Fruit fly (Drosophila melanogaster) whole organism, embryonic: ENCODE data around the gene Etl1.

Experiments
- Antp ChIP-seq: fragments of 200-800 bp; sonication (Bioruptor generic); optimal IDR thresholded peaks from 3 replicates; lab custom pipeline; 2016; ENCODE audit warnings: missing biosample characterization, missing genetic modification characterization
- Atf-2 ChIP-seq: fragments of 200-800 bp; sonication (Bioruptor generic); optimal IDR thresholded peaks from 2 replicates; lab custom pipeline; 2016; ENCODE audit warnings: missing biosample characterization, missing genetic modification characterization
- B-H2 ChIP-seq: fragments of 200-800 bp; sonication (Bioruptor generic); optimal IDR thresholded peaks from 2 replicates; lab custom pipeline; 2018; ENCODE audit warnings: missing biosample characterization, mild to moderate bottlenecking, missing genetic modification characterization
- Blimp-1 ChIP-seq: fragments of 200-800 bp; sonication (Bioruptor generic); optimal IDR thresholded peaks from 3 replicates; lab custom pipeline; 2018; ENCODE audit warnings: missing biosample characterization, missing genetic modification characterization, mild to moderate bottlenecking, moderate library complexity, missing genetic modification reagents
- CG11085 ChIP-seq: fragments of 200-800 bp; sonication (Bioruptor generic); IDR thresholded peaks from 2 replicates; pipeline ENCODE4 v1.3.6; 2022; ENCODE audit warnings: missing biosample characterization, missing genetic modification characterization
- CG11093 ChIP-seq: fragments of 200-800 bp; sonication (Bioruptor generic); IDR thresholded peaks from 3 replicates; pipeline ENCODE4 v1.3.6; 2022; ENCODE audit warnings: missing biosample characterization, missing genetic modification characterization
- CG11398 ChIP-seq: fragments of 200-800 bp; sonication (Bioruptor generic); optimal IDR thresholded peaks from 2 replicates; lab custom pipeline; 2016; ENCODE audit warnings: missing biosample characterization, missing genetic modification characterization
- CG11504 ChIP-seq: fragments of 200-800 bp; sonication (Bioruptor generic); optimal IDR thresholded peaks from 3 replicates; lab custom pipeline; 2019; ENCODE audit warnings: missing biosample characterization, mild to moderate bottlenecking, missing genetic modification characterization, moderate library complexity
- CG11695 ChIP-seq: fragments of 200-800 bp; sonication (Bioruptor generic); IDR thresholded peaks from 3 replicates; pipeline ENCODE4 v1.3.6; 2022; ENCODE audit warnings: missing biosample characterization, missing genetic modification characterization
- CG16779 ChIP-seq: fragments of 200-800 bp; sonication (Bioruptor generic); IDR thresholded peaks from 2 replicates; pipeline ENCODE4 v1.3.6; 2022; ENCODE audit warnings: missing biosample characterization, missing genetic modification characterization
- CG16863 ChIP-seq: fragments of 200-800 bp; sonication (Bioruptor generic); optimal IDR thresholded peaks from 3 replicates; lab custom pipeline; 2016; ENCODE audit warnings: missing biosample characterization, missing genetic modification characterization
- CG17186 ChIP-seq: fragments of 200-800 bp; sonication (Bioruptor generic); optimal IDR thresholded peaks from 3 replicates; lab custom pipeline; 2017; ENCODE audit warnings: missing biosample characterization, missing genetic modification reagents, missing genetic modification characterization
- CG1792 ChIP-seq: fragments of 200-800 bp; sonication (Bioruptor generic); optimal IDR thresholded peaks from 2 replicates; lab custom pipeline; 2016; ENCODE audit warnings: missing biosample characterization, missing genetic modification characterization
- CG18011 ChIP-seq: fragments of 200-800 bp; sonication (Bioruptor generic); optimal IDR thresholded peaks from 2 replicates; lab custom pipeline; 2017; ENCODE audit warnings: missing biosample characterization, missing genetic modification characterization, mild to moderate bottlenecking, moderate library complexity, missing genotype
- CG2712 ChIP-seq: fragments of 200-800 bp; optimal IDR thresholded peaks from 3 replicates; lab custom pipeline; 2019; ENCODE audit warnings: missing biosample characterization, mild to moderate bottlenecking, missing genetic modification characterization, moderate library complexity
- CG31365 ChIP-seq: fragments of 200-800 bp; sonication (Bioruptor generic); optimal IDR thresholded peaks from 2 replicates; lab custom pipeline; 2018; ENCODE audit warnings: missing biosample characterization, mild to moderate bottlenecking, missing genetic modification characterization
- CG32767 ChIP-seq: fragments of 200-800 bp; sonication (Bioruptor generic); IDR thresholded peaks from 2 replicates; pipeline ENCODE4 v1.3.6; 2022; ENCODE audit warnings: missing biosample characterization, missing genetic modification characterization
- CG4424 ChIP-seq: fragments of 200-800 bp; sonication (Bioruptor generic); optimal IDR thresholded peaks from 3 replicates; lab custom pipeline; 2016; ENCODE audit warnings: missing biosample characterization, missing genetic modification characterization
- CG5245 ChIP-seq: fragments of 200-800 bp; sonication (Bioruptor generic); optimal IDR thresholded peaks from 3 replicates; lab custom pipeline; 2016; ENCODE audit warnings: missing biosample characterization, missing genetic modification characterization
- CG6689 ChIP-seq: fragments of 200-800 bp; sonication (Bioruptor generic); IDR thresholded peaks from 2 replicates; pipeline ENCODE4 v1.3.6; 2022; ENCODE audit warnings: missing biosample characterization, missing genetic modification characterization
- CG7556 ChIP-seq: fragments of 200-800 bp; sonication (Bioruptor generic); optimal IDR thresholded peaks from 2 replicates; lab custom pipeline; 2017; ENCODE audit warnings: missing biosample characterization, mild to moderate bottlenecking, missing genetic modification characterization
- CG9932 ChIP-seq: fragments of 200-800 bp; sonication (Bioruptor generic); IDR thresholded peaks from 2 replicates; pipeline ENCODE4 v1.3.6; 2022; ENCODE audit warnings: missing biosample characterization, missing genetic modification characterization
- CrebB ChIP-seq: fragments of 200-800 bp; sonication (Bioruptor generic); optimal IDR thresholded peaks from 3 replicates; lab custom pipeline; 2018; ENCODE audit warnings: missing biosample characterization, mild to moderate bottlenecking, missing genetic modification characterization
- Dek ChIP-seq: fragments of 200-800 bp; sonication (Bioruptor generic); optimal IDR thresholded peaks from 3 replicates; lab custom pipeline; 2019; ENCODE audit warnings: missing biosample characterization, mild to moderate bottlenecking, missing genetic modification characterization, moderate library complexity
- Dfd ChIP-seq, 2 experiments: fragments of >200 bp; optimal IDR thresholded peaks; 2 replicates each; lab custom pipeline; 2017; ENCODE audit warnings: missing biosample characterization in 2 of 2, missing genetic modification characterization in 2 of 2
- H15 ChIP-seq: fragments of 200-800 bp; sonication (Bioruptor generic); IDR thresholded peaks from 3 replicates; pipeline ENCODE4 v1.3.6; 2022; ENCODE audit warnings: missing biosample characterization, missing genetic modification characterization
- HLH3B ChIP-seq: fragments of 200-800 bp; sonication (Bioruptor generic); IDR thresholded peaks from 2 replicates; pipeline ENCODE4 v1.3.6; 2022; ENCODE audit warnings: missing biosample characterization, missing genetic modification characterization
- Hmr ChIP-seq: fragments of 200-800 bp; sonication (Bioruptor generic); optimal IDR thresholded peaks from 3 replicates; lab custom pipeline; 2017; ENCODE audit warnings: mild to moderate bottlenecking, missing biosample characterization, missing genetic modification reagents, missing genetic modification characterization
- MTF-1 ChIP-seq: fragments of 200-800 bp; sonication (Bioruptor generic); optimal IDR thresholded peaks from 2 replicates; lab custom pipeline; 2018; ENCODE audit warnings: missing biosample characterization, mild to moderate bottlenecking, missing genetic modification characterization, borderline replicate concordance
- Sin3A ChIP-seq: fragments of >200 bp; optimal IDR thresholded peaks from 2 replicates; lab custom pipeline; 2018
- ac ChIP-seq: fragments of 200-800 bp; sonication (Bioruptor generic); optimal IDR thresholded peaks from 3 replicates; lab custom pipeline; 2017; ENCODE audit warnings: missing biosample characterization, mild to moderate bottlenecking, missing genetic modification characterization
- aop ChIP-seq: fragments of 200-800 bp; sonication (Bioruptor generic); IDR thresholded peaks from 2 replicates; pipeline ENCODE4 v1.3.6; 2022; ENCODE audit warnings: missing biosample characterization, missing genetic modification characterization
- ap ChIP-seq: fragments of 200-800 bp; sonication (Bioruptor generic); IDR thresholded peaks from 2 replicates; pipeline ENCODE4 v1.3.6; 2022; ENCODE audit warnings: missing biosample characterization, missing genetic modification characterization
- ato ChIP-seq: fragments of 200-800 bp; sonication (Bioruptor generic); IDR thresholded peaks from 2 replicates; pipeline ENCODE4 v1.3.6; 2022; ENCODE audit warnings: missing biosample characterization, missing genetic modification characterization; ENCODE audit not compliant: partially characterized antibody
- dysf ChIP-seq: fragments of 200-800 bp; sonication (Bioruptor generic); IDR thresholded peaks from 3 replicates; pipeline ENCODE4 v1.3.6; 2022; ENCODE audit warnings: missing biosample characterization, missing genetic modification characterization
- esg ChIP-seq: fragments of 200-800 bp; sonication (Bioruptor generic); conservative IDR thresholded peaks from 2 replicates; pipeline ENCODE4 v1.3.6; 2022; ENCODE audit warnings: missing biosample characterization, missing genetic modification characterization
- gce ChIP-seq: fragments of 200-800 bp; sonication (Bioruptor generic); IDR thresholded peaks from 3 replicates; pipeline ENCODE4 v1.3.6; 2022; ENCODE audit warnings: missing biosample characterization, missing genetic modification characterization
- kah ChIP-seq: fragments of 200-800 bp; sonication (Bioruptor generic); optimal IDR thresholded peaks from 2 replicates; lab custom pipeline; 2018; ENCODE audit warnings: missing biosample characterization, mild to moderate bottlenecking, missing genetic modification characterization
- klu ChIP-seq: fragments of 200-800 bp; sonication (Bioruptor generic); IDR thresholded peaks from 2 replicates; pipeline ENCODE4 v1.3.6; 2022; ENCODE audit warnings: missing biosample characterization, missing genetic modification characterization
- kni ChIP-seq: fragments of 200-800 bp; sonication (Bioruptor generic); optimal IDR thresholded peaks from 3 replicates; lab custom pipeline; 2017; ENCODE audit warnings: mild to moderate bottlenecking, missing biosample characterization, missing genetic modification reagents, missing genetic modification characterization
- lbe ChIP-seq: fragments of 200-800 bp; sonication (Bioruptor generic); optimal IDR thresholded peaks from 2 replicates; lab custom pipeline; 2016; ENCODE audit warnings: missing biosample characterization, mild to moderate bottlenecking, missing genetic modification characterization
- lola ChIP-seq, 3 experiments: fragments of >200 bp in 2 of 3; fragments of 200-800 bp in 1 of 3; sonication (Bioruptor generic) in 1 of 3; optimal IDR thresholded peaks; 2 replicates each; lab custom pipeline; 2017 to 2019; ENCODE audit warnings: missing biosample characterization in 3 of 3, missing genetic modification characterization in 3 of 3, mild to moderate bottlenecking in 1 of 3, moderate library complexity in 1 of 3
- nerfin-1 ChIP-seq: fragments of 200-800 bp; sonication (Bioruptor generic); optimal IDR thresholded peaks from 3 replicates; lab custom pipeline; 2019; ENCODE audit warnings: missing biosample characterization, mild to moderate bottlenecking, missing genetic modification characterization, moderate library complexity
- nerfin-2 ChIP-seq: fragments of 200-800 bp; sonication (Bioruptor generic); IDR thresholded peaks from 2 replicates; pipeline ENCODE4 v1.3.6; 2022; ENCODE audit warnings: missing biosample characterization, missing genetic modification characterization; ENCODE audit not compliant: partially characterized antibody
- sens ChIP-seq: fragments of 200-800 bp; sonication (Bioruptor generic); peaks from one replicate; lab custom pipeline; 2016; ENCODE audit warnings: missing biosample characterization, missing genetic modification characterization
- sim ChIP-seq: fragments of 200-800 bp; sonication (Bioruptor generic); IDR thresholded peaks from 2 replicates; pipeline ENCODE4 v1.3.6; 2022; ENCODE audit warnings: missing biosample characterization, missing genetic modification characterization
- tll ChIP-seq, 2 experiments: fragments of 200-800 bp in 1 of 2; fragments of >200 bp in 1 of 2; sonication (Bioruptor generic) in 1 of 2; optimal IDR thresholded peaks; 2 replicates each; lab custom pipeline; 2017 to 2019; ENCODE audit warnings: missing biosample characterization in 2 of 2, missing genetic modification characterization in 2 of 2, mild to moderate bottlenecking in 1 of 2, moderate library complexity in 1 of 2
- tup ChIP-seq: fragments of 200-800 bp; sonication (Bioruptor generic); optimal IDR thresholded peaks from 2 replicates; lab custom pipeline; 2016; ENCODE audit warnings: missing biosample characterization, mild to moderate bottlenecking, missing genetic modification characterization, moderate library complexity
- twi ChIP-seq: fragments of 200-800 bp; optimal IDR thresholded peaks from 2 replicates; lab custom pipeline; 2019; ENCODE audit warnings: missing biosample characterization, mild to moderate bottlenecking, missing genetic modification characterization, moderate library complexity
- wdn ChIP-seq: fragments of 200-800 bp; sonication (Bioruptor generic); IDR thresholded peaks from 2 replicates; pipeline ENCODE4 v1.3.6; 2022; ENCODE audit warnings: missing biosample characterization, missing genetic modification characterization

Gene Etl1

DNA sequence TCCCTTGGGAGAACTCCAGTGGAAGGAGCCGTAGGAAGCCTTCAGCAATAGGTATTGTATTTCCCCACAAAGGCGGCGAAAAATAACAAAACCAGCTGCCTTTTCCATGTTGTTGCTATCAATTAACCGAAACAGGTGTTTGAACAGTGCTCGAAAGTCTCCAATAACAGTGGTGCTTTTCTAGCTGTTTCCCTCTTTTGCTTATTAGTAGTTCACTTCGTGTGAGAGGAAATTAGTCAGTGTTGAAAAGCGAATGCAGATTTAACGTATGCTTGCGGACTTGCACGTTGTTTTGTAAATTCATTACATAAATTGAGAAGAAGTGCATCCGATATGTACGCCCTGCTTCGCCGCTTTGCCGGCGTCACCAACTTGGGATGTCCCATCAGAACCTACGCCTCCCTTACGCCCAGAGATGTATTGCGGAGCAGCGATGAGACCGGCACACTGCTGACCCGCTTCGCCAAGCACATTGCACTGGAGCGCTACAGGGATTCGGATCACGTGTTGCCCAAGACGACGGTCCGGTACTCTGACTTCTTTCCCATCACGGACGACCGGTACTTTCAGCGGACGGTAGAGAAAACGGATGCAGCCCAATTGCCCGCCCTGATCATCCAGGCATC is 26.3 kb upstream of the Etl1 start, which contains the start of the genes Datp and CG4619 (continued):
- TF ChIP-seq tup (GFP tag; lab: Kevin White, UChicago) (no peak), Blimp-1 (GFP tag; lab: Kevin White, UChicago) (no peak), CG11398 (GFP tag; lab: Kevin White, UChicago) (no peak), MTF-1 (GFP tag; lab: Kevin White, UChicago) (no peak), nerfin-2 (GFP tag; lab: Robert Waterston, UW) (no peak), CG5245 (GFP tag; lab: Kevin White, UChicago) (peak; percentile 17), CG11093 (no peak), aop (GFP tag; lab: Robert Waterston, UW) (no peak), kah (GFP tag; lab: Kevin White, UChicago) (peak; percentile 97), nerfin-1 (tag; lab: Kevin White, UChicago) (no peak), CG2712 (tag; lab: Kevin White, UChicago) (peak; percentile 16), CG11695 (no peak), CG32767 (no peak), ap (no peak), Hmr (GFP tag; lab: Kevin White, UChicago) (no peak), HLH3B (0 out of 2 replicates have a peak, but pooled peaks have one; percentile 25), CG18011 (GFP tag; lab: Kevin White, UChicago) (no peak), twi (tag; lab: Kevin White, UChicago) (no peak), CG11504 (tag; lab: Kevin White, UChicago) (no peak), tll (GFP tag; optimal IDR thresholded peaks at IDR 0.05; lab: Kevin White, UChicago) (no peak), sim (GFP tag; lab: Robert Waterston, UW) (no peak), Atf-2 (no peak), wdn (GFP tag; lab: Robert Waterston, UW) (0 out of 2 replicates have a peak, but pooled peaks have one; percentile 20), kni (GFP tag; lab: Kevin White, UChicago) (peak; percentile 32), CG1792 (no peak), ato (GFP tag; lab: Robert Waterston, UW) (no peak), CG9932 (GFP tag; lab: Robert Waterston, UW) (peak; percentile 85), sens (peak; percentile 76), klu (GFP tag; lab: Robert Waterston, UW) (no peak), B-H2 (GFP tag; lab: Kevin White, UChicago) (peak; percentile 81), CG4424 (GFP tag; lab: Kevin White, UChicago) (peak; percentile 2), CG7556 (no peak), dysf (peak; percentile 55; the same call in 2 of the 3 replicates), lola (GFP tag; optimal IDR thresholded peaks at IDR 0.05; lab: Kevin White, UChicago) (no peak), ac (GFP tag; lab: Kevin White, UChicago) (no peak), CG17186 (peak; percentile 40), CG6689 (GFP tag; lab: Robert Waterston, UW) (no peak), CG31365 (no peak), H15 (peak; percentile 65; the same call in 2 of the 3 replicates), CrebB (tag; lab: Kevin White, UChicago) (no peak), CG16863 (GFP tag; lab: Kevin White, UChicago) (no peak), esg (GFP tag; lab: Robert Waterston, UW) (no peak), lbe (GFP tag; lab: Kevin White, UChicago) (peak; percentile 21), Antp (peak; percentile 33), Sin3A (lab: Kevin White, UChicago) (peak; percentile 31), CG16779 (GFP tag; lab: Robert Waterston, UW) (no peak), Dfd (GFP tag; optimal IDR thresholded peaks at IDR 0.05; lab: Kevin White, UChicago) (no peak), gce (GFP tag; lab: Robert Waterston, UW) (no peak), Dek (tag; lab: Kevin White, UChicago) (no peak), CG11085 (0 out of 2 replicates have a peak, but pooled peaks have one; percentile 40)
